Fruit fly (Drosophila melanogaster): ENCODE results near the gene CG3156.

The CG3156 gene

DNA sequence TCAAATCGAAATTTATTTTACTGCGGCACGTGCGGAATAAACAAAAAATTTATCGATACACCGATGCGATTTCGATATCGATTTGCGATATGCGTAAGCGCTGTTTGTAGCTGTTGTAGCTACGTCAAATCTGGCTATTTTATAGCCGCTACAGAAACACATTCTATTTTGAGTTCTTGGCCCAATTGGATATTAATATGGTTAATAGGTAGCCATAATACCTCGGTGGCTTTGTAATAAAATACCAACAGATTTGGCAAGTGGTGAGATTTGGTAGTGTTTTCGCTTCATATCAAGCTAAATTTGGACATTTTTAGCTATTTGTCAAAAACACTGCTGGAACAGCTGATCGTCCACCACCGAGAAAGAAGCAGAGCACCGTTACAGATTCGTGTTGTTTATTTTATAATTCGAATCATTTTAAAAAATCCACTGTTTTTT is at the start of gene CG3156, which contains the start of gene CG18273:
Gene CG3156, plus strand, starts transcription at position 362 of the 441 bp plus-strand sequence.
Gene CG18273, minus strand, starts transcription at position 65 of the 441 bp plus-strand sequence.
- TF ChIP-seq CG13287 (GFP tag; IDR thresholded peaks at IDR 0.05; ENCODE audit: partially characterized antibody) = peak; percentile 63; the same call in 1 of the 2 replicates
- no peak for TF ChIP-seq CG8478 (optimal IDR thresholded peaks at IDR 0.05)
- peak in 1 of 2 experiments; percentile 4 for TF ChIP-seq Hr51 (GFP tag; optimal IDR thresholded peaks at IDR 0.05)
- TF ChIP-seq luna (GFP tag; optimal IDR thresholded peaks at IDR 0.05) = no peak
- no peak for TF ChIP-seq Awh (GFP tag; IDR thresholded peaks at IDR 0.05)
- TF ChIP-seq pb (GFP tag; optimal IDR thresholded peaks at IDR 0.05) = no peak
- TF ChIP-seq CG17912 (GFP tag; optimal IDR thresholded peaks at IDR 0.05) = no peak
- TF ChIP-seq mld (GFP tag; IDR thresholded peaks at IDR 0.05; ENCODE audit: partially characterized antibody) = no peak
- peak; percentile 35 for TF ChIP-seq Abd-B (GFP tag; optimal IDR thresholded peaks at IDR 0.05)
- TF ChIP-seq CG9727 (GFP tag; optimal IDR thresholded peaks at IDR 0.05) = peak; percentile 29
- no peak for TF ChIP-seq CrebB (tag; optimal IDR thresholded peaks at IDR 0.05)
- TF ChIP-seq zen (tag; optimal IDR thresholded peaks at IDR 0.05) = peak; percentile 40
- TF ChIP-seq CG14050 (GFP tag; IDR thresholded peaks at IDR 0.05) = no peak
- TF ChIP-seq zfh2 (GFP tag; optimal IDR thresholded peaks at IDR 0.05) = peak; percentile 36
- no peak for TF ChIP-seq CG14014 (GFP tag; IDR thresholded peaks at IDR 0.05)
- peak; percentile 55 for TF ChIP-seq Tbp (GFP tag; optimal IDR thresholded peaks at IDR 0.05)
- no peak for TF ChIP-seq CG7928 (GFP tag; optimal IDR thresholded peaks at IDR 0.05)
- peak; percentile 67 for TF ChIP-seq Myb (GFP tag; optimal IDR thresholded peaks at IDR 0.05)
- TF ChIP-seq gem (tag; optimal IDR thresholded peaks at IDR 0.05) = no peak
- no peak for TF ChIP-seq Taf1 (GFP tag; IDR thresholded peaks at IDR 0.05)
- TF ChIP-seq row (GFP tag; IDR thresholded peaks at IDR 0.05) = peak; percentile 77
- no peak for TF ChIP-seq lov (optimal IDR thresholded peaks at IDR 0.05)
- no peak for TF ChIP-seq lov (GFP tag; IDR thresholded peaks at IDR 0.05)
- no peak for TF ChIP-seq fu2 (GFP tag; optimal IDR thresholded peaks at IDR 0.05)
- no peak for TF ChIP-seq Gsc (GFP tag; IDR thresholded peaks at IDR 0.05)
- peak; percentile 57; the same call in 1 of the 2 replicates for TF ChIP-seq unc-4 (GFP tag; IDR thresholded peaks at IDR 0.05; ENCODE audit: partially characterized antibody)
- TF ChIP-seq ERR (GFP tag; optimal IDR thresholded peaks at IDR 0.05) = no peak
- no peak for TF ChIP-seq CG18764 (GFP tag; optimal IDR thresholded peaks at IDR 0.05)
- no peak for TF ChIP-seq CG34422 (GFP tag; IDR thresholded peaks at IDR 0.05)
- no peak for TF ChIP-seq CG18476 (GFP tag; optimal IDR thresholded peaks at IDR 0.05)
- peak; percentile 74 for TF ChIP-seq Dref (GFP tag; IDR thresholded peaks at IDR 0.05)
- no peak for TF ChIP-seq tx (GFP tag; optimal IDR thresholded peaks at IDR 0.05)
- peak; percentile 28; the same call in 1 of the 2 replicates for TF ChIP-seq amos (GFP tag; IDR thresholded peaks at IDR 0.05; ENCODE audit: partially characterized antibody)
- TF ChIP-seq HLH4C (GFP tag; IDR thresholded peaks at IDR 0.05; ENCODE audit: partially characterized antibody) = peak; percentile 71
- peak; percentile 16 for TF ChIP-seq Antp (GFP tag; optimal IDR thresholded peaks at IDR 0.05)
- no peak for TF ChIP-seq GATAe (GFP tag; conservative IDR thresholded peaks at IDR 0.05)
- no peak for TF ChIP-seq sima (GFP tag; optimal IDR thresholded peaks at IDR 0.05)
- TF ChIP-seq chif (GFP tag; optimal IDR thresholded peaks at IDR 0.05) = no peak
- TF ChIP-seq gfzf (GFP tag; optimal IDR thresholded peaks at IDR 0.05) = peak; percentile 39
- peak; percentile 44 for TF ChIP-seq stwl (tag; optimal IDR thresholded peaks at IDR 0.05)
- peak; percentile 33 for TF ChIP-seq CG8924 (tag; optimal IDR thresholded peaks at IDR 0.05)
- no peak for TF ChIP-seq slou (GFP tag; optimal IDR thresholded peaks at IDR 0.05)
- peak; percentile 82 for TF ChIP-seq CG2116 (GFP tag; optimal IDR thresholded peaks at IDR 0.05)
- TF ChIP-seq Max (GFP tag; optimal IDR thresholded peaks at IDR 0.05) = peak; percentile 52
- TF ChIP-seq lola (GFP tag; optimal IDR thresholded peaks at IDR 0.05) = peak in 1 of 3 experiments; percentile 28
- TF ChIP-seq sens (GFP tag) = peak; percentile 86
- TF ChIP-seq ssp (GFP tag; IDR thresholded peaks at IDR 0.05) = peak; percentile 61
- TF ChIP-seq CG2199 (GFP tag; IDR thresholded peaks at IDR 0.05) = no peak
- TF ChIP-seq Kr (GFP tag; optimal IDR thresholded peaks at IDR 0.05) = no peak
- TF ChIP-seq CG14710 (tag; optimal IDR thresholded peaks at IDR 0.05) = peak; percentile 68
- TF ChIP-seq Doc3 (GFP tag; IDR thresholded peaks at IDR 0.05; ENCODE audit: partially characterized antibody) = no peak
- no peak for TF ChIP-seq sob (GFP tag; IDR thresholded peaks at IDR 0.05)

Measured in whole organism, embryonic.